Fruit fly (Drosophila melanogaster) whole organism, pupa: ENCODE results near the gene CG11841.

Source experiments
- CG10348 ChIP-seq: fragments of 200-800 bp; sonication (Bioruptor generic); IDR thresholded peaks from 2 replicates; pipeline ENCODE4 v1.3.6; 2022; ENCODE audit warnings: missing biosample characterization, missing genetic modification characterization
- CG34367 ChIP-seq: fragments of 200-800 bp; sonication (Bioruptor generic); optimal IDR thresholded peaks from 2 replicates; lab custom pipeline; 2018; ENCODE audit warnings: missing biosample characterization, mild to moderate bottlenecking, missing genetic modification characterization
- CG8301 ChIP-seq: fragments of 200-800 bp; sonication (Bioruptor generic); optimal IDR thresholded peaks from 2 replicates; lab custom pipeline; 2018; ENCODE audit warnings: missing biosample characterization, mild to moderate bottlenecking, missing genetic modification characterization
- EcR ChIP-seq: fragments of 200-800 bp; sonication (Bioruptor generic); optimal IDR thresholded peaks from 3 replicates; lab custom pipeline; 2019; ENCODE audit warnings: missing biosample characterization, missing genetic modification characterization, mild to moderate bottlenecking, moderate library complexity, missing genetic modification reagents
- fd96Ca ChIP-seq: fragments of 200-800 bp; sonication (Bioruptor generic); IDR thresholded peaks from 3 replicates; pipeline ENCODE4 v1.3.6; 2022; ENCODE audit warnings: missing biosample characterization, missing genetic modification characterization
- gl ChIP-seq: fragments of 200-800 bp; sonication (Bioruptor generic); optimal IDR thresholded peaks from 2 replicates; lab custom pipeline; 2018; ENCODE audit warnings: missing biosample characterization, mild to moderate bottlenecking, missing genetic modification characterization

dm6 chr3R:29068430-29069207 is 17.8 kb downstream of the CG11841 start:
- no peak for TF ChIP-seq CG34367 (tag; lab: Kevin White, UChicago)
- no peak for TF ChIP-seq fd96Ca (GFP tag; lab: Robert Waterston, UW)
- no peak for TF ChIP-seq CG10348 (GFP tag; lab: Robert Waterston, UW)
- TF ChIP-seq gl (tag; lab: Kevin White, UChicago) = no peak
- no peak for TF ChIP-seq EcR (GFP tag; lab: Kevin White, UChicago)
- peak; percentile 13 for TF ChIP-seq CG8301
